Fruit fly (Drosophila melanogaster): ENCODE results near the gene Pgant6.

Pgant6 gene

DNA sequence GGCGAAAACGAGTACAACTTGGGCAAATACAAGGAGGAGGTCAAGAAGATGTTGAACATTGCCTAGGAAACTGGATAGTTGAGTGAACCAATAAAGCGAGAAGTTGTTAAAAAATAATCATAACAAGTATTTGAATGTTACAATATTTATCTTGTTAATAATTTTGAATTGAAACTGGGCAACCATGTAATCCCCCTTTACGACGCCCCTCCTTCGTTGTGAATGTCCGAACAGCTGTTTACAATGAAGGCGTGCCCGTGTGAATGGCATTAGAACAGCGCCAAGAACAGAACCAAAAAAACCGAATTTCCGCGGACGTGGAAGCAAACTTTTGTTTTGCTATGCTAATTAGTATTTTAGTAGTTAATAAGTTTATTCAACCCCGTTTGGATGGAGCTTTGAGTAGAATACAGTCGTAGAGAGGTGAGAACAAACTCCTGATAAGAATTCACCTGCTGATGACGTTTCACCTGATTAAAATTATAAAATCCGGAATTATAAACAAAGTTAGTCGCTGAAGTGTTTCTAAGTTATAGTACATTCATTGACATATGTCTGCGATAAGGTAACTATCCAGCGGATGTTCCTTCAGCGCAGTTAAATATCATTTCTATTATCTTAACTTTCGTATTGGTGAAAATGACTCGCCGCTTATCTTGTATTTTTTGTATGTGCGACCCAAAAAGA, at the start of gene Pgant6:
Gene Pgant6, plus strand, starts transcription at position 265 of the 687 bp plus-strand sequence.
- no peak for TF ChIP-seq CG17801 (GFP tag; optimal IDR thresholded peaks at IDR 0.05; ENCODE audit: partially characterized antibody)

DNA sequence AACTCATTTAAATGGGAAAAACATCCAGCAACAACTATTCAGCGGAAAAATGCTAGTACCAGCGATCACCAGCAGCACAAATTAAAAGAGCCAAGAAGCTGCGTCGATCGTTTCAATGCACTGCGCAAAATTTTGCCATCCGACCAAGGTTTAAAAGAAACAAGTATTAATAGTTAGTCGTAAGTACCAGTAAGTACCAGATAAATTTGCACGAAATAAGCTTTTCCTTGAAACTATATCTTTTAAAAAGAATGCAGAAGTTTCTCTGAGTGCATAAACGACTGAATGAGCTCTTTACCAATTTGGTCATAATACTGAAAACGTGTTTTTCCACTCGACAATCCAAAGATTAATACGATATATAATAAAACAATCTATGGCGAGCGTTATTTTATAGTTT, 48.8 kb upstream of the Pgant6 start:
- no peak for TF ChIP-seq CG17801 (GFP tag; optimal IDR thresholded peaks at IDR 0.05; ENCODE audit: partially characterized antibody)

DNA sequence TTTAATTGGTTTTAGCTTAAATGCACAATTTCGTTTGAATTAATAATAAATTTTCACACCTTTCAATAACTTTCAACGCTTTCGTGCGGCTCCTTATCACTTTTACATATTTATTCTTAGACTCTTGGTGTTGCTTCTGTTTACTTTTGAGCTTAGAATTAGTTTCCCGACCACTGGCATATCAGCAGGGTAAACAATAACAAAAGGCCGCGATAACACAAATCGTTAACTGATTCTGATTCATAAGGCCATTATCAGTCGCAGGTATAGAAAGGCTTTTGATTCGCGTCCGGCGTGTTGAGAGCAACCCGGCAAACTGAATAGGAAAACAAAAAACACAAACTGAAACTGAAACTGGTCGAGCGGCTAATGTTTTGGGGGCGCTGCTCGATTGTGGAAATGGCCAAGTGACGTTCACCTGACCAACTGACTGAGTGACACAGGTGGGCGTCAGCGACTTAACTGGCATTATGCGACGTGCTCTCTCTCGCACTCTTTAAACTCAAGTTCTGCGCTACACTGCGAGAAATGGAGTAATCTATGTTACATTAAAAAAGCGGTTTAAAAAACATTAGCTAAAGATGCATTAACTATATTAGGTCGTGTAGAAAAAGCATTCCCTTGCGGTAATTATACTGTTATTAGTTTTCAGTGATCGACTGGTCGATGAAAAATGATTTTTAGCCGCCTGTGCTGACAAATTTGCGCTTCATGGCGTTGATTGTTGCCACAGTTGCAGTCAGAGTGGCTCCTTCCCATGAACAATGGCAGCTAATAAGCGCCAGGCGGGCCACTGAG, 47.5 kb upstream of the Pgant6 start:
- TF ChIP-seq CG17801 (GFP tag; optimal IDR thresholded peaks at IDR 0.05; ENCODE audit: partially characterized antibody) = no peak

DNA sequence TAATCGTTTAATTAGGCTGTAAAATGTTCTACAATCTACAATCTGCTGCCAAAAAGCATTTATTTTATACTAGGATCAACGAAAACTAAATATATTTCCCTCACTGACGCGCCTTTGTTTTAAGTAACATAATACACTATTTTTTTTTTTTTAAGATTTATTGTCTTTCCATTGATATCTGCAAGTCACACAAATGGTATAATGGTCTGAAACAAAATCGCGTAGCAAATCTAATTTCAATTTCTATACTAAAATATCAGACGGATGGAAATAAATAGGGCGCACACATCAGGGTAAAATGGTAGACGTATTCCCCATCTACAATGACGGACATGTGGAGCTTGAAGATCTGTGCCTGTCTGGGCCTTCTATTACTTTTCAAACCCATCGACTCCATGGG, 42.6 kb upstream of the Pgant6 start, which contains the start of gene Acp62F:
Gene Acp62F, plus strand, starts transcription at position 301 of the 400 bp plus-strand sequence.
- no peak for TF ChIP-seq CG17801 (GFP tag; optimal IDR thresholded peaks at IDR 0.05; ENCODE audit: partially characterized antibody)

DNA sequence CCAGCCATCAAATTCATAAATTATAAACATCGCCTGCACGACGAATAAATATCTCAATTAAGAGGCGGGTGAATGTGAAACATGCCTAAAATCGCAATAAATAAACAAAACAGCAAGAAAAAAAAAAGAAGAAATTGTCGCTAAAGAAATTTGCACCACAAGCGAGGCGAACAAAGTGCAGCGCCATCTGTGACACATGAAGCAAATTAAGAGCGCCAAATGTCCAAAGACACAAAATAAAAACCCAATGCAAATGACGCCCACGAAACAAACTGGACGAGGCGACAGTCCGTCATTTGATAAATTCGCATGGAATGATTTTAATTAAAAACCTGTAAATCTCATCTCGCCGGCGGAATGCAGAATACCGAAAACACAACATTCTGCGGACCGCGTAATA, 38.3 kb upstream of the Pgant6 start:
- no peak for TF ChIP-seq CG17801 (GFP tag; optimal IDR thresholded peaks at IDR 0.05; ENCODE audit: partially characterized antibody)

DNA sequence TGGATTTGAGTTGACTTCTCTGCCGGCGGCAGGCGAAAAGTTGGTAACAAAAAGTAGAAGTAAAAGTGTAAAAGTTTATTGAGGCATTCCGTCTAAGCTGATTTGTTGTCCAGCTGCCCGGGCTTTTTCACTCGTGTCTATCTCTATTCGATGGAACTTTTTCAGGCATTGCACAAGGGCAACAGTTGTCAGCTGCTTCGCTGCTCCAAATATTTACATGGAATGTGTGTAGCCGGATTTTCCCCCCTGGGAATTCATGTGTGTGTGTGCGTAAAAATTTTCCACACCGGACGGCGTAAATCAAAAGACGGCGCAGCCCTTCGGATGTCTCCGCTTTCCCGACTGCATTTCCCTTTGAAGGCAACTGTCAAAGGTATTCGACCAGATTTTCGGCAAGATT, 37.1 kb upstream of the Pgant6 start:
- no peak for TF ChIP-seq CG17801 (GFP tag; optimal IDR thresholded peaks at IDR 0.05; ENCODE audit: partially characterized antibody)

DNA sequence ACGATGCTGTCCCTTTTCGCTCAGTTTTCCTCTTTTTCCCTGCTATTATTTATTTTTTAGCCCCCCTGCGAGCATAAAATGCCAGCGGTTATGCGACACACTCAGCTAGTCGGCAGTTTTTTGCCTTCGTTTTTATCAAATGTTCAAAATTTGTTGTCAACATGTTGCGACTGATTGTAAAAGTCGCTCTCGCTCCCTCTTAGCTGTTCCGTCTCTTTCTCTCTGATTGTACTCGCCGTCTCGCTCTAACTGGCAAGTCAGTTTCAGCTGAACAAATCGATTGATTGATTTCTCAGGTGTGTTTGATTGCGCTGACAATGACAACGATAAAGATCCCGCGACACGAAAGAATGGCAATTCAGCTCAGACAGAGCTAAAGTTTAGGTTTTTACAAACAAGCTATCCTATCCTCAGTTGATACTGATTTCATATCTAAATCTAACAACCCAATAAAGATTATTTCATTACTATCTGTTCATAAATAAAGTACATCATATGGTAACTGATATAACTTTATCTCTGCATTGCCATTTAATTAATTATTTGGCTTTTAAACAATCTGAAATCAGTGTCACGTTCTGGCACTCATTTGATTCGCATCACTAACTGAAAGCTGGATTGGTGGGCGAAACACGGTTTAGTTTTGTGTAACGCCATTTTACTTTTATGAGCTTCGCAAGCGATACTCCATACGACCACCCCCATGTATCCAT, 36.2 kb upstream of the Pgant6 start:
- TF ChIP-seq CG17801 (GFP tag; optimal IDR thresholded peaks at IDR 0.05; ENCODE audit: partially characterized antibody) = no peak

DNA sequence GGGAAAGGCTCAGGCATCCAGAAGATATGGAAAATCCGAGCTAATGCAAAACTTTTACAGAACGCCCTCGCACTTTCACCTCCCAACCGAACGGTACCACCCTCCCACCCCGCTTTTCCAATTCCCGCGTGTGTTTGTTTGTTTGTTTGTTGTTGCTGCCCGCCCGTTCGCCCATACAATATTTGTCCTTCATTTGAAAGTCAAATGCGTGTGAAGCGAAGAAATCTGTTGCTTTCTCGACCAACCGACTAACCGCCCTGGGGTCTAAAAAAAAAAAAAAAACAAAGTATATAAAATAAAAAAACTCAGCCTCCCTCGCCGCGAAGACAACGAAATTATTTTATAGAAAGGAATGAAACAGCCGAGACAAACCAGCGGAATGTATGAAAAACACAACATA, 33.7 kb upstream of the Pgant6 start:
- TF ChIP-seq CG17801 (GFP tag; optimal IDR thresholded peaks at IDR 0.05; ENCODE audit: partially characterized antibody) = no peak

DNA sequence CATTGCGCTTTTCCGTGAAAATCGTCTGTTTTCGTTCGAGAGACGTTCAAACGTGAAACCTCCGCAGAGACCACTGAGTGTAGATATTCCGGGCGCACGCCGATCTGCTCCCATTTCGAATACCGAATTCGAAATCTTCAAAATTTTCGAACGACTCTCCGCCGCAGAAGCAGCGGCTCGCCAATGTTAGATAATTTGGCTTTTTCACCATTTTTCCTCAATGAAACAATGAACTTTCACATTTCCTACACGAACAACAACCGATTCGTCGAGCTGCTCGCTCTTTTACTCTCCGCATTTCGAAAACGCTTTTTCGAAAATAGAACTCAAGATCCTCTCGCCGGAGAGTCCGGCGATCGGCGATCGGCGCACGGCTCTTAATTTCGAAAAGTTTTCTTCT, 19.9 kb upstream of the Pgant6 start:
- no peak for TF ChIP-seq CG17801 (GFP tag; optimal IDR thresholded peaks at IDR 0.05; ENCODE audit: partially characterized antibody)

DNA sequence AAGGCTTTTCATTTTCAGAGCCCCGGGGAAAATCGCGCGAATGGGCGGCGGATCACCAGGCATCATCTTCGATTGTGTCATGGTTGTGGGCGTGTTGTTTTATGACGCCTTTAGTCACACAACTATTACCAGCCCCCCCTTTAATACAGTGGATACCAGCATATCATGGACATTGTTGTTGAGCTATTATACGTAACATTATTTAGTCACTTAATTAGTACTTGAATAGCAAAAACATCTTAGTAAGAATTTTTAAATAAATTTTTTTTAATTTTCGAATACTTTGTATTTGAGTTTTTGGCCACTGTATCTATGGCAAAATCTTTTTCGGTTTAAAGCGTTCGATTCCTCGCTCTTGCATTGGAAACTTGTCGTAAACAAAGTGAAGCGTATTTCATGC, 18.3 kb upstream of the Pgant6 start:
- no peak for TF ChIP-seq CG17801 (GFP tag; optimal IDR thresholded peaks at IDR 0.05; ENCODE audit: partially characterized antibody)

DNA sequence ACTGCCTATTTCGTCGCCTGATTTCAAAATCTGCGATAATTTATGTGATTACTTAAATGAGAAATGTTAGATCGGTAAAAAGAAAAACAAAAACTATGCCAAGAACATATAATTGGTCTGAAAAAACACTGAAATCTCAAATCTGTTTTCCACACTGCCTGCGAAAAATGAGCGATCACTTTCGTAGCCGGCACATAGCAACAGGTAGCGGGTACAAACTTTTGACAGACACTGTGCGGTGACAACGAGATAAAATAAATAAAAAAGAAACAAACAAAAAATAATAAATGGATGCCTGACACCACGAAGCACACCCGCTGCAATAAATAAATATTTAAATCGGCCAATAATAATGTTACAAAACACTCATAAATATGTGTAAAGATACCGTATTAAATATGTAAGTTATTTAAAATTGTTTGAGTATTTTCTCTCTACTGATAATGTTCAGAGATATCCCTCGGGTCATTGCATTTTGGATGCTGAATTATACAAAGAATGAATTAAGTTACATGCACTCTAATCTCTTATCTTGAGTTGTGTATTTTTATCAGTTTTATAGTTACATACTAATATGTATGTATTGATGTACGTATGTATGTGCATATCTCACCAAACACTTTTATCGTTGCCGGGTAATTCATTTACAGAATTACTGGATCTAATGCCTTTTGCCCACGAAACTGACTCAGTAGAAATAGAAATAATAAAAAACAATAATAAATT, 16.9 kb upstream of the Pgant6 start:
- no peak for TF ChIP-seq CG17801 (GFP tag; optimal IDR thresholded peaks at IDR 0.05; ENCODE audit: partially characterized antibody)

DNA sequence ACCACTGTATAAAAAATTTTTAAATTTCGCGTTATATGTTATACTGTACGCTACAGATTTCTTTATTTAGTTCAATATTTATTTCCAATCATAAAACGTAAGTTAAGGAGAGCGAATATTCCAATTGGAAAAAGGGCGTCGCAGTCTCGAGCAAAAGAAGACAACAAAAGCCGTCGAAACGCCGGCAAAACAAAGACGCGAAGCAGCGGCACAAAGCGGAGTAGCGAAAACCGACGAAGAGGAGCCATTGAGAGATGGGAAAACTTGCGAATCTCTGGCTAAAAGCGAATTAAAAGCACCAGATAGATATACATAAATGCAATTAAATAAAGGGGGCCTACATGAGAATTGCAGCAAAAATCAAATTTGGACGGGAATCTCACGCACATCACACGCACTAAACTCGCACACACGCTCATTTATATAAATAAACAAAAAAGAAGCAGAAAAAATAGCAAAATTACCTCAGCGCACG, 16.2 kb upstream of the Pgant6 start:
- no peak for TF ChIP-seq CG17801 (GFP tag; optimal IDR thresholded peaks at IDR 0.05; ENCODE audit: partially characterized antibody)

DNA sequence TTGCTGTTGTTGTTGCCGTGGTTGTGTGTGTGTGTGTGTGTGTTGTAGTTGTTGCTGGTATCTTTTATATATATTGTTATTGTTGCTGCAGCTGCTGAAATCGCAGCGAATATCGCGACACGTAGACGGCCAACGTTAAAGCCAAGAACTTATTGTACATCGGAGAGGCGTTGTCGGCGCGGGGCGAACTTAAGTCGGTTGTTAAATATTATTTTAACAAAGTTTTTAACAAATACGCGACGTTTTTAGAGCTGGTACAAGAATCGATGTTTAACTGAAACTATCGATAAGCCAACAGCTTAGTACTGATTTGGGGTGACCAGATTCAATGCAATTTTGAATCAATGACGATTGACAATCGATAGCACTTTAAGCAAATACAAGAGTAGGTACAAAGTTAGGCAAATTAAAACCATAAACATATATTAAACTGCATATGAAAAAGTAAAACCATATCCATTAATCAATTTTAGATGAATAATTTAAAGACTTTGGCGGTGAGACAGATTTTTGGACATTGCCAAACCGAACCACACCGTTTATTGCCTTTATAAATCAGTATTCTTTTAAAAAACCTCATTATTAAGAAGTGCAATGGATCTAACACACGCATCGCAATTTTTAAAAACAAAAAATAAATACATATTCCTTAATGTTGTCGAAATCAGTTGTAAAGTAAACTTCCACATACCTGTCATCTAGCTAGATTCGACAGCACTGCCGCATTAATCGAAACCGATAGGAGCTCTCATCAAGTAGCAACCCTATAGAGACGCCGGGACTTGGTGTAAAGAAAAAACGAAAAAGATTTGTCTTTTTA, 15.6 kb upstream of the Pgant6 start, which contains the start of the genes Mrtf and Non2:
Gene Mrtf, minus strand, starts transcription at position 268 of the 820 bp plus-strand sequence.
Gene Non2, plus strand, starts transcription at position 731 of the 820 bp plus-strand sequence.
- TF ChIP-seq CG17801 (GFP tag; optimal IDR thresholded peaks at IDR 0.05; ENCODE audit: partially characterized antibody) = no peak

DNA sequence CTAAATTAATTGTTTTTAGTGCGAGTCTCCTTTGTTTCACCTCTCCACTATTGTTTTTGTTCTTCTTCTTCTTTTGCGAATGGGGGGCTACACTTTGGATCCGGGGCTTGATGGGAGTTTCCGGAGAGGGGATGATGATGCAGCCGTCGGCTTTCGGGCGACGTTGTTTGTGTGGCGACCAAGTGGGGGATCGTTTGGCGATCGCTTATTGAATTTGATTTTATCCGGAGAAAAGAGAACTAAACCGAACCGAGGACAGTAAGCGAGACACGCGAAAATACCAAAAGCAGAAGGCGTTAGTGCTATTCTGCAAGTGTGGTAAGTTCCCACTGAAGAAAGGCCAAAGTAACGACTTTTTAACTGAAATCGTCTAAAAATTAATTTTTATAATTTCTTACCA, 10.0 kb upstream of the Pgant6 start, which contains the start of gene AhcyL1:
Gene AhcyL1, minus strand, starts transcription at position 281 of the 400 bp plus-strand sequence.
- TF ChIP-seq CG17801 (GFP tag; optimal IDR thresholded peaks at IDR 0.05; ENCODE audit: partially characterized antibody) = peak; percentile 65
